Fruit fly (Drosophila melanogaster): ENCODE measurements around the gene Scamp.

Scamp gene

dm6 chrX:15471904-15472303 lies 22.2 kb upstream of the Scamp start, which contains the start of the genes Grip128 and Alg14:
TSS of gene Grip128 (minus strand) at chrX:15472119.
TSS of gene Alg14 (plus strand) at chrX:15472164.
- TF ChIP-seq CG8632 (GFP tag; optimal IDR thresholded peaks at IDR 0.05): no peak
- no peak for TF ChIP-seq salr (GFP tag; optimal IDR thresholded peaks at IDR 0.05)
- no peak for TF ChIP-seq CG4318 (GFP tag; optimal IDR thresholded peaks at IDR 0.05)
- TF ChIP-seq acj6 (GFP tag; optimal IDR thresholded peaks at IDR 0.05): no peak
- TF ChIP-seq CG6808 (GFP tag; optimal IDR thresholded peaks at IDR 0.05): no peak
- no peak for TF ChIP-seq Hr4 (GFP tag; optimal IDR thresholded peaks at IDR 0.05)
- TF ChIP-seq CG16779 (tag; optimal IDR thresholded peaks at IDR 0.05): no peak
- no peak for TF ChIP-seq Eip93F (GFP tag; optimal IDR thresholded peaks at IDR 0.05)
- TF ChIP-seq fkh (GFP tag; optimal IDR thresholded peaks at IDR 0.05): no peak
- no peak for TF ChIP-seq Hr39 (GFP tag; optimal IDR thresholded peaks at IDR 0.05)
- TF ChIP-seq CG34406 (GFP tag; optimal IDR thresholded peaks at IDR 0.05): no peak
- TF ChIP-seq CG6854 (GFP tag; optimal IDR thresholded peaks at IDR 0.05): no peak
- TF ChIP-seq Eip75B (GFP tag; optimal IDR thresholded peaks at IDR 0.05): no peak
- TF ChIP-seq ss (GFP tag; optimal IDR thresholded peaks at IDR 0.05): no peak
- no peak for TF ChIP-seq CG7368 (GFP tag; optimal IDR thresholded peaks at IDR 0.05)

dm6 chrX:15467402-15467941 lies 17.8 kb upstream of the Scamp start, which contains the start of the genes CG15642 and CG15641:
TSS of gene CG15642 (minus strand) at chrX:15467757.
TSS of gene CG15641 (plus strand) at chrX:15467891.
- TF ChIP-seq topi (GFP tag; optimal IDR thresholded peaks at IDR 0.05): no peak
- no peak for TF ChIP-seq CG11294 (GFP tag; IDR thresholded peaks at IDR 0.05)
- no peak for TF ChIP-seq CG6792 (GFP tag; optimal IDR thresholded peaks at IDR 0.05)
- no peak for TF ChIP-seq vri (GFP tag; optimal IDR thresholded peaks at IDR 0.05)
- TF ChIP-seq Ets96B (tag; optimal IDR thresholded peaks at IDR 0.05): no peak
- no peak for TF ChIP-seq Smox (GFP tag; optimal IDR thresholded peaks at IDR 0.05)
- no peak for TF ChIP-seq dac (GFP tag; optimal IDR thresholded peaks at IDR 0.05)
- no peak for TF ChIP-seq Lpt (GFP tag; optimal IDR thresholded peaks at IDR 0.05)
- no peak for TF ChIP-seq CG4318 (GFP tag; optimal IDR thresholded peaks at IDR 0.05)
- no peak for TF ChIP-seq Hr38 (GFP tag; optimal IDR thresholded peaks at IDR 0.05)
- TF ChIP-seq CG8319 (GFP tag; optimal IDR thresholded peaks at IDR 0.05): no peak
- no peak for TF ChIP-seq Sox14 (GFP tag; optimal IDR thresholded peaks at IDR 0.05)
- no peak for TF ChIP-seq Blimp-1 (GFP tag; optimal IDR thresholded peaks at IDR 0.05)
- no peak for TF ChIP-seq Eip93F (GFP tag; optimal IDR thresholded peaks at IDR 0.05)
- TF ChIP-seq salr (GFP tag; optimal IDR thresholded peaks at IDR 0.05): no peak
- TF ChIP-seq svp (GFP tag): no peak
- no peak for TF ChIP-seq spab (GFP tag; optimal IDR thresholded peaks at IDR 0.05)
- TF ChIP-seq CG8119 (GFP tag; IDR thresholded peaks at IDR 0.05): no peak

- TF ChIP-seq Hr39 (GFP tag; optimal IDR thresholded peaks at IDR 0.05) (no peak), Sox15 (GFP tag; optimal IDR thresholded peaks at IDR 0.05) (no peak), CG4318 (GFP tag; optimal IDR thresholded peaks at IDR 0.05) (no peak), CG10669 (GFP tag; optimal IDR thresholded peaks at IDR 0.05) (no peak), eg (GFP tag; IDR thresholded peaks at IDR 0.05) (peak; percentile 37; the same call in 1 of the 3 replicates), Ets96B (tag; optimal IDR thresholded peaks at IDR 0.05) (no peak), CG6163 (GFP tag; IDR thresholded peaks at IDR 0.05) (peak; percentile 39; the same call in 1 of the 3 replicates), achi (GFP tag; optimal IDR thresholded peaks at IDR 0.05) (no peak), Sox102F (GFP tag; optimal IDR thresholded peaks at IDR 0.05) (no peak), CG1621 (tag; optimal IDR thresholded peaks at IDR 0.05) (peak; percentile 80), CG34406 (GFP tag; optimal IDR thresholded peaks at IDR 0.05) (no peak), CG7368 (GFP tag; optimal IDR thresholded peaks at IDR 0.05) (no peak), vri (GFP tag; optimal IDR thresholded peaks at IDR 0.05) (no peak), lz (GFP tag; optimal IDR thresholded peaks at IDR 0.05) (no peak), Eip75B (GFP tag; optimal IDR thresholded peaks at IDR 0.05) (no peak)
These were observed 15.7 kb upstream of the Scamp start for dm6 chrX:15465410-15465809.

Data from whole organism, prepupa.